Worm (Caenorhabditis elegans): ENCODE measurements around the gene cct-6.

DNA sequence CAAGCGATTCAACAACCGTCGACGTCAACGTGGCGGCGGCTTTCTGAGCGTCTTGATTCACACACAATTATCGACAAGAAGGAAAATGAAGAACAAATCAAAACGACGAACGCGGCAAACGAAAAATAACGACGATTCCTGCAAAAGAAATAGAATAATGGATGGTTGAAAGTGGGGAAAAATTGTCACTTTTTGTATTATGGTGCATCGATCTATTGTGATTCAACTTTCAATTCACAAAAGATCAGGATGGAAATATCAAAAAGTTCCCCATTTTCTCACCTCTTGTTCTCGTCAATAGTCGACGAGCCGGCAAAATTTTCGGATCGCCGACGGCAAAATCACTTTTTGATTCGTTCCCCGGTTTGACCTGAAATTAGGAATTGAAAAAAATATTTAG is 22.1 kb downstream of the cct-6 start, which contains the start of the genes R12B2.13 and mdt-15:
- TF ChIP-seq tab-1 (GFP tag; IDR thresholded peaks at IDR 0.05): no peak
- TF ChIP-seq med-1 (GFP tag; optimal IDR thresholded peaks at IDR 0.05; ENCODE audit: insufficient read depth): no peak
- TF ChIP-seq cog-1 (tag; optimal IDR thresholded peaks at IDR 0.05): no peak
- TF ChIP-seq flt-1 (GFP tag; IDR thresholded peaks at IDR 0.05): no peak
